Worm (Caenorhabditis elegans) whole organism, mixed stage, embryonic: ENCODE results near the gene rpoa-49.

Source experiments
- cnd-1 ChIP-seq: fragments of 200-800 bp; sonication (Bioruptor generic); optimal IDR thresholded peaks from 2 replicates; lab custom pipeline; 2018; ENCODE audit warnings: mild to moderate bottlenecking, missing genetic modification characterization, missing compliant biosample characterization
- elt-1 ChIP-seq: sonication (generic microtip); optimal IDR thresholded peaks from 2 replicates; lab custom pipeline; 2017; ENCODE audit warnings: missing genetic modification characterization, mild to moderate bottlenecking, missing compliant biosample characterization, antibody characterized with exemption, moderate library complexity, borderline replicate concordance; ENCODE audit not compliant: insufficient read depth
- elt-3 ChIP-seq: fragments of 150-350 bp; optimal IDR thresholded peaks from 2 replicates; lab custom pipeline; 2014; ENCODE audit warnings: missing biosample characterization, missing genetic modification characterization
- lin-13 ChIP-seq: fragments of 150-350 bp; optimal IDR thresholded peaks from 2 replicates; lab custom pipeline; 2014; ENCODE audit warnings: missing biosample characterization, missing genetic modification characterization
- mep-1 ChIP-seq: fragments of 150-350 bp; optimal IDR thresholded peaks from 2 replicates; lab custom pipeline; 2017; ENCODE audit warnings: missing biosample characterization, missing genetic modification reagents, missing genetic modification characterization, inconsistent platforms
- nhr-237 ChIP-seq: fragments of 150-350 bp; optimal IDR thresholded peaks from 2 replicates; lab custom pipeline; 2014; ENCODE audit warnings: missing biosample characterization, missing genetic modification characterization
- nhr-76 ChIP-seq: sonication (generic microtip); optimal IDR thresholded peaks from 2 replicates; lab custom pipeline; 2017; ENCODE audit warnings: missing biosample characterization, missing genetic modification characterization
- sem-2 ChIP-seq: fragments of 200-800 bp; sonication (Bioruptor generic); optimal IDR thresholded peaks from 2 replicates; lab custom pipeline; 2018; ENCODE audit warnings: mild to moderate bottlenecking, missing genetic modification characterization, missing compliant biosample characterization
- sptf-1 ChIP-seq: sonication (generic microtip); optimal IDR thresholded peaks from 2 replicates; lab custom pipeline; 2017; ENCODE audit warnings: mild to moderate bottlenecking, missing genetic modification characterization, moderate library complexity, missing compliant biosample characterization
- unc-39 ChIP-seq: fragments of 150-350 bp; optimal IDR thresholded peaks from 2 replicates; lab custom pipeline; 2014; ENCODE audit warnings: missing biosample characterization, missing genetic modification characterization
- unc-62 ChIP-seq: fragments of 150-350 bp; optimal IDR thresholded peaks from 2 replicates; lab custom pipeline; 2014; ENCODE audit warnings: missing biosample characterization, missing genetic modification reagents, missing genetic modification characterization
- ztf-11 ChIP-seq: fragments of 150-350 bp; optimal IDR thresholded peaks from 2 replicates; lab custom pipeline; 2014; ENCODE audit warnings: missing biosample characterization, missing genetic modification characterization

DNA sequence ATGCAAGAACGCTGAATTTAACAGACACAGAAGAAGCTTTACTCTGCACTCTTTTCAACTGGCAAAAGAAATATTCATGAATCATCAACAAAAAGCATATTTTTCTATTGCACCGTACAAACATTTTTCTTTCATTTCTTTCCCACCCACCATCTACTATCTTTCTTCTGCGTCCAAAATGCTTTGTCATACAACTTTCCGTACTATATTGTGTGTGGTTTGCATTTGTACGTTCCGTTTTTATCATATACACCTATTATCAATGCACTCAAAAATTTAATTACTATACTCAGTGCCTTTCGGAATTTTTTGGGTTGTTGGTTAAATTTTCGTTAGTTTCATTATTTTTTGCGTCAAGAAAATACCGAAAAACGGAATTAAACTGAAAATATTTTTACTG, 22.8 kb downstream of the rpoa-49 start:
- TF ChIP-seq unc-39 (tag; lab: Kevin White, UChicago) (no peak), unc-62 (no peak), nhr-237 (tag; lab: Kevin White, UChicago) (no peak), cnd-1 (tag; lab: Kevin White, UChicago) (no peak), elt-1 (tag; lab: Kevin White, UChicago) (no peak), sem-2 (GFP tag; lab: Kevin White, UChicago) (no peak), lin-13 (tag; lab: Kevin White, UChicago) (no peak), sptf-1 (tag; lab: Kevin White, UChicago) (no peak), nhr-76 (tag; lab: Kevin White, UChicago) (no peak), mep-1 (tag; lab: Kevin White, UChicago) (no peak), ztf-11 (tag; lab: Kevin White, UChicago) (no peak), elt-3 (tag; lab: Kevin White, UChicago) (no peak)
